Fruit fly (Drosophila melanogaster) whole organism, wandering third instar larva: Measurements from ENCODE around the gene aqz.

ENCODE experiments used
- Abd-B ChIP-seq: fragments of >200 bp; optimal IDR thresholded peaks from 2 replicates; lab custom pipeline; 2017; ENCODE audit warnings: missing biosample characterization, missing genetic modification characterization
- CG9705 ChIP-seq: fragments of 200-800 bp; sonication (Bioruptor generic); optimal IDR thresholded peaks from 2 replicates; lab custom pipeline; 2018; ENCODE audit warnings: missing biosample characterization, mild to moderate bottlenecking, missing genetic modification characterization
- CrebA ChIP-seq: fragments of 200-800 bp; sonication (Bioruptor generic); optimal IDR thresholded peaks from 2 replicates; lab custom pipeline; 2016; ENCODE audit warnings: missing biosample characterization, mild to moderate bottlenecking, missing genetic modification characterization, borderline replicate concordance
- Dfd ChIP-seq: fragments of >200 bp; optimal IDR thresholded peaks from 2 replicates; lab custom pipeline; 2017; ENCODE audit warnings: missing biosample characterization, missing genetic modification characterization
- Dif ChIP-seq: fragments of 200-275, 200-300 bp; sonication (Bioruptor generic); optimal IDR thresholded peaks from 2 replicates; lab custom pipeline; 2018; ENCODE audit warnings: missing biosample characterization, missing genetic modification characterization; ENCODE audit not compliant: partially characterized antibody
- GATAd ChIP-seq: sonication (Bioruptor generic); optimal IDR thresholded peaks from 2 replicates; lab custom pipeline; 2016; ENCODE audit warnings: missing biosample characterization, missing genetic modification characterization
- HLH106 ChIP-seq: fragments of 200-800 bp; optimal IDR thresholded peaks from 3 replicates; lab custom pipeline; 2019; ENCODE audit warnings: missing biosample characterization, mild to moderate bottlenecking, missing genetic modification characterization, moderate library complexity
- Hnf4 ChIP-seq: fragments of 200-800 bp; sonication (Bioruptor generic); optimal IDR thresholded peaks from 2 replicates; lab custom pipeline; 2016; ENCODE audit warnings: missing biosample characterization, mild to moderate bottlenecking, missing genetic modification characterization
- Hr78 ChIP-seq: fragments of >200 bp; optimal IDR thresholded peaks from 2 replicates; lab custom pipeline; 2017; ENCODE audit warnings: missing biosample characterization, missing genetic modification characterization
- Hr83 ChIP-seq: fragments of 200-300 bp; sonication (Bioruptor generic); optimal IDR thresholded peaks from 2 replicates; lab custom pipeline; 2016; ENCODE audit warnings: missing biosample characterization, mild to moderate bottlenecking, missing genetic modification characterization, moderate library complexity; ENCODE audit not compliant: poor library complexity, severe bottlenecking
- Jra ChIP-seq: sonication (Bioruptor generic); optimal IDR thresholded peaks from 2 replicates; lab custom pipeline; 2016; ENCODE audit warnings: missing biosample characterization, missing genetic modification characterization
- Mio ChIP-seq: sonication (Bioruptor generic); optimal IDR thresholded peaks from 2 replicates; lab custom pipeline; 2016; ENCODE audit warnings: missing biosample characterization, missing genetic modification characterization
- Myc ChIP-seq: fragments of >200 bp; optimal IDR thresholded peaks from 2 replicates; lab custom pipeline; 2017
- N ChIP-seq: fragments of >200 bp; optimal IDR thresholded peaks from 2 replicates; lab custom pipeline; 2018; ENCODE audit warnings: missing biosample characterization, missing external identifiers, missing genetic modification characterization
- OdsH ChIP-seq: fragments of 200-800 bp; sonication (Bioruptor generic); optimal IDR thresholded peaks from 2 replicates; lab custom pipeline; 2016; ENCODE audit warnings: missing biosample characterization, mild to moderate bottlenecking, missing genetic modification characterization
- Rel ChIP-seq, 2 experiments: fragments of 200-800 bp; sonication (Bioruptor generic) in 1 of 2; optimal IDR thresholded peaks; 2 replicates in 1 of 2; 3 replicates in 1 of 2; lab custom pipeline; 2016 to 2019; ENCODE audit warnings: mild to moderate bottlenecking in 2 of 2, missing biosample characterization in 2 of 2, missing genetic modification characterization in 2 of 2, moderate library complexity in 1 of 2
- Sp1 ChIP-seq: fragments of 200-800 bp; sonication (Bioruptor generic); optimal IDR thresholded peaks from 3 replicates; lab custom pipeline; 2019; ENCODE audit warnings: missing biosample characterization, mild to moderate bottlenecking, missing genetic modification characterization, moderate library complexity
- Vsx2 ChIP-seq: fragments of 200-300, 225-300 bp; sonication (Bioruptor generic); optimal IDR thresholded peaks from 2 replicates; lab custom pipeline; 2018; ENCODE audit warnings: missing biosample characterization, missing genetic modification characterization; ENCODE audit not compliant: partially characterized antibody
- br ChIP-seq: fragments of 200-800 bp; sonication (Bioruptor generic); optimal IDR thresholded peaks from 2 replicates; lab custom pipeline; 2016; ENCODE audit warnings: missing biosample characterization, missing genetic modification characterization
- brk ChIP-seq: fragments of 200-800 bp; sonication (Bioruptor generic); optimal IDR thresholded peaks from 2 replicates; lab custom pipeline; 2016; ENCODE audit warnings: missing biosample characterization, mild to moderate bottlenecking, missing genetic modification characterization
- dmrt93B ChIP-seq: fragments of 200-800 bp; sonication (Bioruptor generic); optimal IDR thresholded peaks from 2 replicates; lab custom pipeline; 2018; ENCODE audit warnings: missing biosample characterization, mild to moderate bottlenecking, missing genetic modification characterization
- dsf ChIP-seq: sonication (Bioruptor generic); optimal IDR thresholded peaks from 2 replicates; lab custom pipeline; 2016; ENCODE audit warnings: missing biosample characterization, missing genetic modification characterization, borderline replicate concordance
- ey ChIP-seq: fragments of 200-800 bp; sonication (Bioruptor generic); optimal IDR thresholded peaks from 2 replicates; lab custom pipeline; 2016; ENCODE audit warnings: missing biosample characterization, missing genetic modification characterization
- foxo ChIP-seq, 2 experiments: fragments of 200-800 bp; sonication (Bioruptor generic); optimal IDR thresholded peaks; 2 replicates in 1 of 2; 3 replicates in 1 of 2; lab custom pipeline; 2016 to 2017; ENCODE audit warnings: missing biosample characterization in 2 of 2, missing genetic modification characterization in 2 of 2
- fru ChIP-seq: fragments of 200-800 bp; sonication (Bioruptor generic); optimal IDR thresholded peaks from 3 replicates; lab custom pipeline; 2016; ENCODE audit warnings: missing biosample characterization, mild to moderate bottlenecking, missing genetic modification characterization
- h ChIP-seq: fragments of 200-800 bp; sonication (Bioruptor generic); optimal IDR thresholded peaks from 3 replicates; lab custom pipeline; 2016; ENCODE audit warnings: missing biosample characterization, mild to moderate bottlenecking, missing genetic modification characterization
- jim ChIP-seq: fragments of 175-275, 200-325 bp; sonication (Bioruptor generic); optimal IDR thresholded peaks from 2 replicates; lab custom pipeline; 2016; ENCODE audit warnings: missing biosample characterization, mild to moderate bottlenecking, missing genetic modification characterization
- lola ChIP-seq: fragments of >200 bp; optimal IDR thresholded peaks from 2 replicates; lab custom pipeline; 2017; ENCODE audit warnings: missing biosample characterization, missing genetic modification characterization
- pan ChIP-seq: fragments of >200 bp; optimal IDR thresholded peaks from 2 replicates; lab custom pipeline; 2017
- psq ChIP-seq: fragments of 200-800 bp; sonication (Bioruptor generic); optimal IDR thresholded peaks from 3 replicates; lab custom pipeline; 2017; ENCODE audit warnings: missing biosample characterization, mild to moderate bottlenecking, missing genetic modification characterization, moderate library complexity
- rgr ChIP-seq: fragments of 200-800 bp; sonication (Bioruptor generic); optimal IDR thresholded peaks from 3 replicates; lab custom pipeline; 2016; ENCODE audit warnings: missing biosample characterization, mild to moderate bottlenecking, missing genetic modification characterization
- sage ChIP-seq: fragments of 200-800 bp; sonication (Bioruptor generic); optimal IDR thresholded peaks from 2 replicates; lab custom pipeline; 2016; ENCODE audit warnings: missing biosample characterization, mild to moderate bottlenecking, missing genetic modification characterization
- sv ChIP-seq: fragments of 200-800 bp; sonication (Bioruptor generic); optimal IDR thresholded peaks from 3 replicates; lab custom pipeline; 2016; ENCODE audit warnings: missing biosample characterization, missing genetic modification characterization
- tai ChIP-seq: sonication (Bioruptor generic); optimal IDR thresholded peaks from 2 replicates; lab custom pipeline; 2016; ENCODE audit warnings: missing biosample characterization, missing genetic modification characterization
- usp ChIP-seq: fragments of >200 bp; optimal IDR thresholded peaks from 2 replicates; lab custom pipeline; 2017; ENCODE audit warnings: missing biosample characterization, missing genetic modification characterization
- woc ChIP-seq: sonication (Bioruptor generic); optimal IDR thresholded peaks from 2 replicates; lab custom pipeline; 2016; ENCODE audit warnings: missing biosample characterization, mild to moderate bottlenecking, missing genetic modification characterization

Gene aqz

dm6 chr3R:8820428-8820912, at the start of gene aqz:
Gene aqz, minus strand, starts transcription at chr3R:8820682.
- TF ChIP-seq sv (GFP tag; lab: Kevin White, UChicago) (peak; percentile 46), h (peak; percentile 79), jim (GFP tag; lab: Kevin White, UChicago) (peak; percentile 5), Rel (GFP tag; optimal IDR thresholded peaks at IDR 0.05; lab: Kevin White, UChicago) (no peak), Rel (tag; optimal IDR thresholded peaks at IDR 0.05; lab: Kevin White, UChicago) (peak; percentile 74), Vsx2 (no peak), HLH106 (tag; lab: Kevin White, UChicago) (peak; percentile 55), CrebA (GFP tag; lab: Kevin White, UChicago) (no peak), Mio (no peak), rgr (GFP tag; lab: Kevin White, UChicago) (peak; percentile 56), woc (GFP tag; lab: Kevin White, UChicago) (peak; percentile 4), Sp1 (peak; percentile 65), Abd-B (no peak), Hnf4 (GFP tag; lab: Kevin White, UChicago) (peak; percentile 59), CG9705 (peak; percentile 48), ey (GFP tag; lab: Kevin White, UChicago) (peak; percentile 33), pan (no peak), Jra (GFP tag; lab: Kevin White, UChicago) (peak; percentile 97), brk (GFP tag; lab: Kevin White, UChicago) (peak; percentile 8), foxo (GFP tag; optimal IDR thresholded peaks at IDR 0.05; lab: Kevin White, UChicago) (peak in 1 of 2 experiments; percentile 51), sage (GFP tag; lab: Kevin White, UChicago) (peak; percentile 16), Hr78 (GFP tag; lab: Kevin White, UChicago) (no peak), br (GFP tag; lab: Kevin White, UChicago) (peak; percentile 45), Dif (GFP tag; lab: Kevin White, UChicago) (peak; percentile 54), Myc (lab: Kevin White, UChicago) (peak; percentile 57), usp (GFP tag; lab: Kevin White, UChicago) (no peak), lola (GFP tag; lab: Kevin White, UChicago) (no peak), GATAd (GFP tag; lab: Kevin White, UChicago) (no peak), psq (peak; percentile 24), Hr83 (GFP tag; lab: Kevin White, UChicago) (peak; percentile 90), Dfd (no peak), tai (peak; percentile 50), dmrt93B (no peak), dsf (peak; percentile 5), N (GFP tag; lab: Kevin White, UChicago) (no peak), OdsH (GFP tag; lab: Kevin White, UChicago) (no peak), fru (peak; percentile 56)
- TF ChIP-seq, all 38 proteins: peak for 23

- TF ChIP-seq dsf (no peak), CrebA (GFP tag; lab: Kevin White, UChicago) (no peak), HLH106 (tag; lab: Kevin White, UChicago) (peak; percentile 24), h (no peak), tai (no peak), Dfd (no peak), foxo (GFP tag; optimal IDR thresholded peaks at IDR 0.05; lab: Kevin White, UChicago) (peak in 1 of 2 experiments; percentile 18), sage (GFP tag; lab: Kevin White, UChicago) (no peak), Jra (GFP tag; lab: Kevin White, UChicago) (no peak), Sp1 (peak; percentile 59), Hr78 (GFP tag; lab: Kevin White, UChicago) (no peak), dmrt93B (no peak), Rel (GFP tag; optimal IDR thresholded peaks at IDR 0.05; lab: Kevin White, UChicago) (no peak), Rel (tag; optimal IDR thresholded peaks at IDR 0.05; lab: Kevin White, UChicago) (no peak), lola (GFP tag; lab: Kevin White, UChicago) (no peak), GATAd (GFP tag; lab: Kevin White, UChicago) (no peak), pan (no peak), Hr83 (GFP tag; lab: Kevin White, UChicago) (no peak), Mio (no peak), Vsx2 (no peak), fru (no peak), rgr (GFP tag; lab: Kevin White, UChicago) (no peak), psq (peak; percentile 31), Abd-B (no peak), brk (GFP tag; lab: Kevin White, UChicago) (no peak), OdsH (GFP tag; lab: Kevin White, UChicago) (peak; percentile 11), br (GFP tag; lab: Kevin White, UChicago) (no peak), jim (GFP tag; lab: Kevin White, UChicago) (no peak), sv (GFP tag; lab: Kevin White, UChicago) (no peak), N (GFP tag; lab: Kevin White, UChicago) (no peak), woc (GFP tag; lab: Kevin White, UChicago) (no peak), Dif (GFP tag; lab: Kevin White, UChicago) (no peak)
Measured at dm6 chr3R:8867325-8868104, 47.0 kb upstream of the aqz start.
